Worm (Caenorhabditis elegans) whole organism, young adult: Measurements from ENCODE around the gene dmsr-7.
A peak's percentile ranks its signal among the peaks of the same experiment; 100 is the strongest.

Source experiments
- B0261.1 ChIP-seq: sonication (generic microtip); optimal IDR thresholded peaks from 2 replicates; lab custom pipeline; 2016; ENCODE audit warnings: mild to moderate bottlenecking, missing genetic modification characterization, moderate library complexity, missing compliant biosample characterization
- F49E8.2 ChIP-seq: sonication (generic microtip); optimal IDR thresholded peaks from 3 replicates; lab custom pipeline; 2017; ENCODE audit warnings: missing genetic modification characterization, mild to moderate bottlenecking, missing compliant biosample characterization, antibody characterized with exemption, moderate library complexity; ENCODE audit not compliant: insufficient read depth
- F52B5.7 ChIP-seq: sonication (generic microtip); optimal IDR thresholded peaks from 2 replicates; lab custom pipeline; 2016; ENCODE audit warnings: mild to moderate bottlenecking, missing genetic modification characterization, missing compliant biosample characterization
- F57A8.1 ChIP-seq: fragments of 200-800 bp; sonication (Bioruptor generic); optimal IDR thresholded peaks from 2 replicates; lab custom pipeline; 2018; ENCODE audit warnings: mild to moderate bottlenecking, missing genetic modification characterization, moderate library complexity, missing compliant biosample characterization
- F57C9.4 ChIP-seq: sonication (generic microtip); optimal IDR thresholded peaks from 2 replicates; lab custom pipeline; 2017; ENCODE audit warnings: mild to moderate bottlenecking, missing genetic modification characterization, missing compliant biosample characterization
- T26A5.8 ChIP-seq: sonication (generic microtip); optimal IDR thresholded peaks from 2 replicates; lab custom pipeline; 2016; ENCODE audit warnings: missing genetic modification characterization, missing compliant biosample characterization
- Y53F4B.3 ChIP-seq: fragments of 200-800 bp; sonication (Bioruptor generic); IDR thresholded peaks from 2 replicates; pipeline ENCODE4 v1.3.6; 2022; ENCODE audit warnings: missing genetic modification reagents, missing genetic modification characterization, missing compliant biosample characterization
- aptf-2 ChIP-seq: fragments of 200-800 bp; sonication (Bioruptor generic); conservative IDR thresholded peaks from 2 replicates; pipeline ENCODE4 v1.3.6; 2022; ENCODE audit warnings: missing genetic modification reagents, missing genetic modification characterization, missing compliant biosample characterization
- athp-1 ChIP-seq: sonication (generic microtip); optimal IDR thresholded peaks from 2 replicates; lab custom pipeline; 2017; ENCODE audit warnings: mild to moderate bottlenecking, missing genetic modification characterization, missing compliant biosample characterization
- attf-3 ChIP-seq: fragments of 200-800 bp; sonication (Bioruptor generic); conservative IDR thresholded peaks from 2 replicates; pipeline ENCODE4 v1.3.6; 2022; ENCODE audit warnings: missing genetic modification reagents, missing genetic modification characterization, missing compliant biosample characterization
- attf-5 ChIP-seq: fragments of 200-800 bp; sonication (Bioruptor generic); optimal IDR thresholded peaks from 2 replicates; lab custom pipeline; 2018; ENCODE audit warnings: mild to moderate bottlenecking, missing genetic modification characterization, missing compliant biosample characterization
- attf-6 ChIP-seq: fragments of 200-800 bp; sonication (Bioruptor generic); IDR thresholded peaks from 2 replicates; pipeline ENCODE4 v1.3.6; 2022; ENCODE audit warnings: missing genetic modification reagents, missing genetic modification characterization, missing compliant biosample characterization
- cebp-2 ChIP-seq: fragments of 200-800 bp; sonication (Bioruptor generic); IDR thresholded peaks from 2 replicates; pipeline ENCODE4 v1.3.6; 2022; ENCODE audit warnings: missing genetic modification characterization, missing compliant biosample characterization
- ceh-58 ChIP-seq: fragments of 200-800 bp; sonication (Bioruptor generic); IDR thresholded peaks from 2 replicates; pipeline ENCODE4 v1.3.6; 2022; ENCODE audit warnings: missing genetic modification characterization, missing compliant biosample characterization
- efl-1 ChIP-seq: fragments of 150-350 bp; optimal IDR thresholded peaks from 2 replicates; lab custom pipeline; 2014; ENCODE audit warnings: missing biosample characterization, missing genetic modification reagents, missing genetic modification characterization
- egl-18 ChIP-seq: fragments of 200-800 bp; sonication (Bioruptor generic); IDR thresholded peaks from 2 replicates; pipeline ENCODE4 v1.3.6; 2022; ENCODE audit warnings: missing genetic modification reagents, missing genetic modification characterization, missing compliant biosample characterization
- egrh-3 ChIP-seq: fragments of 200-800 bp; sonication (Bioruptor generic); IDR thresholded peaks from 2 replicates; pipeline ENCODE4 v1.3.6; 2022; ENCODE audit warnings: missing genetic modification reagents, missing genetic modification characterization, missing compliant biosample characterization
- ekl-4 ChIP-seq: fragments of 200-800 bp; sonication (Bioruptor generic); IDR thresholded peaks from 2 replicates; pipeline ENCODE4 v1.3.6; 2022; ENCODE audit warnings: missing genetic modification reagents, missing genetic modification characterization, missing compliant biosample characterization
- gei-17 ChIP-seq: fragments of 200-800 bp; sonication (Bioruptor generic); optimal IDR thresholded peaks from 2 replicates; lab custom pipeline; 2018; ENCODE audit warnings: mild to moderate bottlenecking, missing genetic modification characterization, missing compliant biosample characterization
- hmg-1.2 ChIP-seq: fragments of 200-800 bp; sonication (Bioruptor generic); IDR thresholded peaks from 2 replicates; pipeline ENCODE4 v1.3.6; 2022; ENCODE audit warnings: missing genetic modification reagents, missing genetic modification characterization, missing compliant biosample characterization
- hmg-20 ChIP-seq: fragments of 200-800 bp; sonication (Bioruptor generic); IDR thresholded peaks from 2 replicates; pipeline ENCODE4 v1.3.6; 2022; ENCODE audit warnings: missing genetic modification reagents, missing genetic modification characterization, missing compliant biosample characterization
- hrde-1 ChIP-seq: sonication (generic microtip); optimal IDR thresholded peaks from 2 replicates; lab custom pipeline; 2016; ENCODE audit warnings: missing genetic modification characterization, mild to moderate bottlenecking, missing compliant biosample characterization, moderate library complexity, missing genotype, missing genetic modification reagents, borderline replicate concordance
- lin-35 ChIP-seq, 3 experiments: fragments of 150-350 bp in 2 of 3; sonication (generic microtip) in 1 of 3; optimal IDR thresholded peaks; 2 replicates each; lab custom pipeline; 2014 to 2018; ENCODE audit warnings: missing biosample characterization in 3 of 3, missing genetic modification characterization in 3 of 3, missing genetic modification reagents in 3 of 3
- lin-40 ChIP-seq: sonication (generic microtip); optimal IDR thresholded peaks from 2 replicates; lab custom pipeline; 2016; ENCODE audit warnings: missing genetic modification characterization, mild to moderate bottlenecking, missing compliant biosample characterization, missing genotype, missing genetic modification reagents
- lin-54 ChIP-seq: fragments of 200-800 bp; sonication (Bioruptor generic); optimal IDR thresholded peaks from 2 replicates; lab custom pipeline; 2018; ENCODE audit warnings: mild to moderate bottlenecking, missing genetic modification characterization, missing compliant biosample characterization
- lsy-27 ChIP-seq: sonication (generic microtip); optimal IDR thresholded peaks from 2 replicates; lab custom pipeline; 2017; ENCODE audit warnings: missing genetic modification characterization, mild to moderate bottlenecking, missing compliant biosample characterization, antibody characterized with exemption, missing genotype, borderline replicate concordance; ENCODE audit not compliant: insufficient read depth
- madf-6 ChIP-seq: fragments of 200-800 bp; sonication (Bioruptor generic); IDR thresholded peaks from 2 replicates; pipeline ENCODE4 v1.3.6; 2022; ENCODE audit warnings: missing genetic modification reagents, missing genetic modification characterization, missing compliant biosample characterization
- madf-8 ChIP-seq: fragments of 200-800 bp; sonication (Bioruptor generic); conservative IDR thresholded peaks from 2 replicates; pipeline ENCODE4 v1.3.6; 2022; ENCODE audit warnings: missing genetic modification reagents, missing genetic modification characterization, missing compliant biosample characterization
- nfyb-1 ChIP-seq: fragments of 200-800 bp; sonication (Bioruptor generic); IDR thresholded peaks from 2 replicates; pipeline ENCODE4 v1.3.6; 2022; ENCODE audit warnings: missing genetic modification reagents, missing genetic modification characterization, missing compliant biosample characterization
- nhr-120 ChIP-seq: fragments of 200-800 bp; sonication (Bioruptor generic); IDR thresholded peaks from 2 replicates; pipeline ENCODE4 v1.3.6; 2022; ENCODE audit warnings: missing genetic modification characterization, missing compliant biosample characterization
- nhr-80 ChIP-seq: sonication (generic microtip); optimal IDR thresholded peaks from 2 replicates; lab custom pipeline; 2016; ENCODE audit warnings: missing genetic modification characterization, missing compliant biosample characterization
- pha-4 ChIP-seq: fragments of 150-350 bp; sonication (generic microtip); optimal IDR thresholded peaks from 2 replicates; lab custom pipeline; 2014; ENCODE audit warnings: missing biosample characterization, missing genetic modification reagents, missing genetic modification characterization
- rec-8 ChIP-seq, 2 experiments: sonication (generic microtip); optimal IDR thresholded peaks; 2 replicates each; lab custom pipeline; 2016; ENCODE audit warnings: mild to moderate bottlenecking in 2 of 2, missing genetic modification characterization in 2 of 2, missing genetic modification reagents in 2 of 2, missing genotype in 2 of 2, missing biosample characterization in 1 of 2, missing compliant biosample characterization in 1 of 2, moderate library complexity in 1 of 2
- sea-2 ChIP-seq: fragments of 200-800 bp; sonication (Bioruptor generic); IDR thresholded peaks from 2 replicates; pipeline ENCODE4 v1.3.6; 2022; ENCODE audit warnings: missing genetic modification characterization, missing compliant biosample characterization
- snpc-1.1 ChIP-seq: sonication (generic microtip); optimal IDR thresholded peaks from 2 replicates; lab custom pipeline; 2017; ENCODE audit warnings: missing genetic modification characterization, mild to moderate bottlenecking, missing compliant biosample characterization, antibody characterized with exemption, moderate library complexity, missing genotype, missing genetic modification reagents; ENCODE audit not compliant: insufficient read depth
- tbp1 ChIP-seq: fragments of 200-800 bp; sonication (Bioruptor generic); optimal IDR thresholded peaks from 2 replicates; lab custom pipeline; 2018; ENCODE audit warnings: mild to moderate bottlenecking, missing genetic modification characterization, missing compliant biosample characterization
- tbx-9 ChIP-seq: sonication (generic microtip); optimal IDR thresholded peaks from 2 replicates; lab custom pipeline; 2016; ENCODE audit warnings: borderline replicate concordance, missing genetic modification characterization, inconsistent platforms, missing compliant biosample characterization
- unc-62 ChIP-seq: fragments of 150-350 bp; optimal IDR thresholded peaks from 2 replicates; lab custom pipeline; 2014; ENCODE audit warnings: missing biosample characterization, missing genetic modification reagents, missing genetic modification characterization
- ztf-18 ChIP-seq: sonication (generic microtip); optimal IDR thresholded peaks from 2 replicates; lab custom pipeline; 2016; ENCODE audit warnings: missing genotype, mild to moderate bottlenecking, missing genetic modification characterization, missing compliant biosample characterization
- ztf-22 ChIP-seq: fragments of 200-800 bp; sonication (Bioruptor generic); optimal IDR thresholded peaks from 2 replicates; lab custom pipeline; 2018; ENCODE audit warnings: mild to moderate bottlenecking, missing genetic modification characterization, moderate library complexity, missing compliant biosample characterization
- ztf-25 ChIP-seq: fragments of 200-800 bp; sonication (Bioruptor generic); IDR thresholded peaks from 2 replicates; pipeline ENCODE4 v1.3.6; 2022; ENCODE audit warnings: missing genetic modification reagents, missing genetic modification characterization, missing compliant biosample characterization
- ztf-26 ChIP-seq: sonication (generic microtip); optimal IDR thresholded peaks from 2 replicates; lab custom pipeline; 2017; ENCODE audit warnings: missing genetic modification characterization, missing compliant biosample characterization
- ztf-28 ChIP-seq: fragments of 200-800 bp; sonication (Bioruptor generic); IDR thresholded peaks from 2 replicates; pipeline ENCODE4 v1.3.6; 2022; ENCODE audit warnings: missing genetic modification reagents, missing genetic modification characterization, missing compliant biosample characterization

dmsr-7 gene

DNA sequence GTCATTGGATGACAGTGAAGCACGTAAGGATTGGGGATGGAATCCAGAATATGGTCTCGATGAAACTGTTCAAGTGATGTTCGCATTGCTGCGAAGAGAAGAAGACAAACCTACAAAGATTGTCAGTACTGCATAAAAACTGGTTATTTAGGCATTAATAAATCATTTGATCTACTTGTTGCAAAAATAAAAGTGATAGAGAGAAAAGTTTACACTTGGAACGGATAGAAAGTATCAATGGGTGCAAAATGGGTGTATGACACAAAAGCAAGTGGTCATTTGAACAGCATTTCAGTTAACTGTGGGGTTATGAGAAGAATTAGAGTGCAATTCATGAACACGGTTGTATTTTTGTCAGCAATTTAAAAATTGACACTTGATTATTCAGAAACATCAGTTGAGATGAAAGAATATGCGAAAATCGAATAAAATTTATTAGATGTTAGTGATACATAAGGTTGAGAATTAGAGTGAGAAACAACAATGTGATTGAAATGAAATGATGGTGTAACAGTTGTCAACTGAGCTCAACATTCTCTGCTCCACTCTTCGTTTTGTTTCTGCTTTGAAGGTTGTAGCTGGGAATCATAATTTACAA lies 7.8 kb downstream of the dmsr-7 start, which contains the start of gene F08F3.10:
Gene F08F3.10, plus strand, starts transcription at position 548 of the 598 bp plus-strand sequence.
- TF ChIP-seq ztf-18 (tag; lab: Kevin White, UChicago) (no peak), lsy-27 (tag; lab: Kevin White, UChicago) (no peak), attf-6 (GFP tag; lab: Robert Waterston, UW) (no peak), nhr-80 (tag; lab: Kevin White, UChicago) (no peak), nfyb-1 (GFP tag; lab: Robert Waterston, UW) (no peak), lin-40 (no peak), tbx-9 (tag; lab: Kevin White, UChicago) (no peak), F57C9.4 (tag; lab: Kevin White, UChicago) (no peak), hmg-20 (no peak), pha-4 (tag; lab: Kevin White, UChicago) (no peak), ekl-4 (no peak), ztf-25 (GFP tag; lab: Robert Waterston, UW) (no peak), attf-3 (GFP tag; lab: Robert Waterston, UW) (no peak), B0261.1 (tag; lab: Kevin White, UChicago) (no peak), T26A5.8 (tag; lab: Kevin White, UChicago) (no peak), sea-2 (no peak)

DNA sequence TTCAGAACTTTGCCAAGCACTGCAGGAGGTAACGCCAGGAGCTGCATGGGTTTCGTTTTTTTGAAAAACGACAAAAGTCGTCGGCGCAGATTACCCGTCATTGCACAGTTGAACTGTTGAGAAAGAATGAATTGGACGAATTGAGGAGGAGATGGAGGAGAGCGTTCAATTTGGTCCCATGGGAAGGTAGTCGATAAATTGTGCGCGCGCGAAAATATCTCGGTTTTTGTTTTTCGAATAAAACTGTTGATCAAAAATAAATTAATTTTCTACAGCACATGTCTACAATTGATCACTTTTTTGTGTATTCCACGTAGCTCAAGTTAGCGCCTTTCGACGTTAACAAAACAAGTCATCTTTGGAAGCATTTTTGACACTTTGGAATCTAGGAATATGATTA lies 14.8 kb downstream of the dmsr-7 start, which contains the start of gene F08F3.6:
Gene F08F3.6, minus strand, starts transcription at position 153 of the 400 bp plus-strand sequence.
- peak; percentile 77 for TF ChIP-seq madf-6 (GFP tag; lab: Robert Waterston, UW)
- TF ChIP-seq tbp1 (GFP tag; lab: Kevin White, UChicago) = no peak
- peak; percentile 36; the same call in 1 of the 2 replicates for TF ChIP-seq madf-8 (GFP tag; lab: Robert Waterston, UW)
- TF ChIP-seq efl-1 (GFP tag; lab: Kevin White, UChicago) = peak; percentile 64
- no peak for TF ChIP-seq lin-35 (GFP tag; optimal IDR thresholded peaks at IDR 0.05; lab: Kevin White, UChicago)
- no peak for TF ChIP-seq lin-54 (GFP tag; lab: Kevin White, UChicago)
- no peak for TF ChIP-seq hrde-1 (tag; lab: Kevin White, UChicago)
- TF ChIP-seq egrh-3 (GFP tag; lab: Robert Waterston, UW) = no peak
- no peak for TF ChIP-seq snpc-1.1
- TF ChIP-seq aptf-2 (GFP tag; lab: Robert Waterston, UW) = peak; percentile 98

DNA sequence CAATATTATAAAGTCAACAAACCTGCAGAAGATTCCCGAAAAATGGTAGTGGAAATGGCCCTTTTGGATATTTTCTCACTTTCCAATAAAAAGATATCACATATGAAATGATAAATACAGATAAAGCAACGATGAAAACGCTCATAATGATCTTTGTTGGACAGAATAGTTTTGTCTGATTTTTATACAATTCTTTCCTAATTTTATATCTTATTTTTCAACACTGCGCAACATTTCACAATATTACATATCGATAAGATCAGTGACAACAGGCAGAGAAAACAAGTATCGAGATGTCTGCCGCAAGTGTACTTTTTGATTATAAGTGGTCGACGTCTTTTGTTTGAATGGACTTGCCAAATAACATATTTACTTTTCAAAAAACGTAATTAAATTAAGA lies 18.0 kb downstream of the dmsr-7 start, which contains the start of gene cyp-14A5:
Gene cyp-14A5, minus strand, starts transcription at position 163 of the 400 bp plus-strand sequence.
- TF ChIP-seq gei-17 (GFP tag; lab: Kevin White, UChicago) (no peak), cebp-2 (GFP tag; lab: Robert Waterston, UW) (no peak), Y53F4B.3 (GFP tag; lab: Robert Waterston, UW) (no peak), ceh-58 (GFP tag; lab: Robert Waterston, UW) (no peak), egl-18 (no peak), F57A8.1 (GFP tag; lab: Kevin White, UChicago) (no peak), F57C9.4 (tag; lab: Kevin White, UChicago) (no peak)

DNA sequence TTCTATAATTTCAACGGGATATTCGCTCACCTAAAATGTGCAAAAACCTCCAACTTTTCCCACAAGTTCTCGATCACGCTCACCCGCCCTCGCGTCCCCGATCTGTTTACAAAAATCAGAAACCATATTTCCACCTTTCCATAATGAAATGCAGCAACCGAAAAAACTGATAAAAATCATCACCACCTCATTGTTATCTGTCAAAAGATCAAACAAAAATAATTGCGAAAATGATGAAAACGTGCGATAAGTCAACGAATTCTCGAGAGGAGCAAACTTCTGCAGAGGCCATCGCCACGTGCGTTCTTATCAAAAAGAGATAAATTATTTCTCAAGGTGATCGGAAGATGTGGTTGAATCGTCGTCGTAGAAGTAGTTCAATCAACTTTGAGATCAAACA lies 19.9 kb downstream of the dmsr-7 start:
- TF ChIP-seq egrh-3 (GFP tag; lab: Robert Waterston, UW) = no peak
- TF ChIP-seq nhr-120 (GFP tag; lab: Robert Waterston, UW) = no peak
- TF ChIP-seq F52B5.7 (tag; lab: Kevin White, UChicago) = no peak
- no peak for TF ChIP-seq unc-62 (GFP tag; lab: Kevin White, UChicago)
- TF ChIP-seq ztf-22 (GFP tag; lab: Kevin White, UChicago) = no peak
- TF ChIP-seq F49E8.2 (tag; lab: Kevin White, UChicago) = no peak
- peak; percentile 89 for TF ChIP-seq nhr-80 (tag; lab: Kevin White, UChicago)
- no peak for TF ChIP-seq attf-5 (GFP tag; lab: Kevin White, UChicago)
- peak; percentile 24 for TF ChIP-seq ztf-26 (tag; lab: Kevin White, UChicago)
- no peak for TF ChIP-seq athp-1 (tag; lab: Kevin White, UChicago)
- no peak for TF ChIP-seq rec-8 (tag; optimal IDR thresholded peaks at IDR 0.05; lab: Kevin White, UChicago)
- no peak for TF ChIP-seq ztf-28
- TF ChIP-seq lin-40 = no peak
- TF ChIP-seq hmg-1.2 = no peak
